Fruit fly (Drosophila melanogaster): Measurements from ENCODE around the gene CG13050.

CG13050 gene

DNA sequence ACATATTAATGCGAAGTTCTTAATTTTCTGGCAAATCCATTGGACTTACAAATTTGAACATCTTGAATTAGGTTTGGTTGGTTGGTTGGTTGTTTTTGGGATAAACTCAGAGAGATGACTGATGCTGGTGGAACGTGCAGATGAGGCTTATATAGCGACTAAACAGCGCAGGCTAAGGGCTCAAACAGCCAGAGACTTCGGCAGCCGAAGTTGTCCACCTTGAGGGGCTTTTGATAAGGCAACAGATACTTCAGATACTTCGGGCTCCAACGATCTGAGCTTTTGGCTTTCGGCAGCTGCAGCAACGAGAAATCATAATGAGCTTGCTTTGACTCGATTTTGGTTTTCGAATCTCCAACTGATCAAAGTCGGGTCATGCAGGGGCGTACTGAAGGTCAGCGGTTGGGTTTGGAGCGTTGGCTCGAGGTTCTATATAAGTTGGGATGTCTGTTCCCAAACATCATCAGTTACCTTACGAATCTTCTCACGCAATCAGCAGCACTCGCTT lies 40.4 kb upstream of the CG13050 start, which contains the start of the genes CG13041 and CG13060:
Gene CG13041, minus strand, starts transcription at position 128 of the 508 bp plus-strand sequence.
Gene CG13060, plus strand, starts transcription at position 458 of the 508 bp plus-strand sequence.
- TF ChIP-seq sv (GFP tag; optimal IDR thresholded peaks at IDR 0.05) (no peak), Hr78 (GFP tag; optimal IDR thresholded peaks at IDR 0.05) (no peak), N (GFP tag; optimal IDR thresholded peaks at IDR 0.05) (no peak)

DNA sequence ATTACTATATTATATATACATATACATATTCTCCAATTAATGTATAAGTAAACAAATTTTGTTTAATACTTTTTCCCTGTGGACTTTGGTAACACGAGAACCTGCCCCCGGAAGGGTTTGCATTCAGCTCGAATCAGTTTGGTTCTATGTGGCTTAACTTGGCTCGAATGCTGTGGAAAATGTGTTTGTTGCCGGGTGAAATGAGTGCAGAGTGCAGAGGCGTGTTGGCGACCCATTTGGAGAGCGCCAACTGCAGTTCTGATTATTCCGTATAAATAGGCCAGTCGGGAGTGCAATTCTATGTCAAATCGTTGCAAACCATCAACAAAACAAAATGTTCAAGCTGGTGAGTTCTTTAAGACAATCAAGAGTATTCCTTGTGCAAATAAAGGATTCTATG lies 38.7 kb upstream of the CG13050 start, which contains the start of gene Nplp3:
Gene Nplp3, plus strand, starts transcription at position 301 of the 400 bp plus-strand sequence.
- no peak for TF ChIP-seq Hnf4 (GFP tag; optimal IDR thresholded peaks at IDR 0.05)
- TF ChIP-seq brk (GFP tag; optimal IDR thresholded peaks at IDR 0.05): no peak
- TF ChIP-seq CG32264 (GFP tag; optimal IDR thresholded peaks at IDR 0.05): no peak
- no peak for TF ChIP-seq CrebA (GFP tag; optimal IDR thresholded peaks at IDR 0.05; ENCODE audit: borderline replicate concordance)
- TF ChIP-seq Hr78 (GFP tag; optimal IDR thresholded peaks at IDR 0.05): no peak
- TF ChIP-seq fru (GFP tag; optimal IDR thresholded peaks at IDR 0.05): no peak
- no peak for TF ChIP-seq Hr83 (GFP tag; optimal IDR thresholded peaks at IDR 0.05; ENCODE audit: poor library complexity, severe bottlenecking)
- no peak for TF ChIP-seq jim (GFP tag; optimal IDR thresholded peaks at IDR 0.05)
- TF ChIP-seq dl (GFP tag; optimal IDR thresholded peaks at IDR 0.05; ENCODE audit: insufficient read depth in 1 of 2, partially characterized antibody in 2 of 2): no peak
- TF ChIP-seq foxo (GFP tag; optimal IDR thresholded peaks at IDR 0.05): no peak
- no peak for TF ChIP-seq woc (GFP tag; optimal IDR thresholded peaks at IDR 0.05)
- TF ChIP-seq Abd-B (GFP tag; optimal IDR thresholded peaks at IDR 0.05): no peak
- TF ChIP-seq Vsx2 (GFP tag; optimal IDR thresholded peaks at IDR 0.05; ENCODE audit: partially characterized antibody): no peak
- no peak for TF ChIP-seq Jra (GFP tag; optimal IDR thresholded peaks at IDR 0.05)
- TF ChIP-seq psq (GFP tag; optimal IDR thresholded peaks at IDR 0.05): no peak
- TF ChIP-seq rgr (GFP tag; optimal IDR thresholded peaks at IDR 0.05): no peak
- TF ChIP-seq OdsH (GFP tag; optimal IDR thresholded peaks at IDR 0.05): no peak
- TF ChIP-seq Dif (GFP tag; optimal IDR thresholded peaks at IDR 0.05; ENCODE audit: partially characterized antibody): no peak

DNA sequence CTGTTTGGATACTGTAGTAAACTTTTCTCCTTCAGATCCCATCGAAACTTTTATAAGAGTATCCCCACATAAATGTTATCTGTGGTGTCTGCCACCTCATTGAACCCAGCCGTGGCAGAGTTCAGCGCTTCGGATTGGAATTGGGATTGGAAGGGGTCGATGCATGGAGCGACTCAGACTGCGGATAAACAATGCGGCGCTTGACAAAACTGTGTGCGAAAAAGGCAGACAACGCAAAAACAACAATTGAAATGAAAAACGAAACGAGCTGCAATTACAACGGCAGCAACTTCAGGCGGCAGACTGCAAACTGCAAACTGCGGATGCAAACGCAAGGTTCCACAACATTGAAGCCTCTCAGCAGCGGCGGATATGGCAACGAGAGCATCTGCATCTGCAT lies 34.9 kb upstream of the CG13050 start, which contains the start of gene CG13062:
Gene CG13062, plus strand, starts transcription at position 301 of the 400 bp plus-strand sequence.
- no peak for TF ChIP-seq h (GFP tag; optimal IDR thresholded peaks at IDR 0.05)
- TF ChIP-seq Hnf4 (GFP tag; optimal IDR thresholded peaks at IDR 0.05): no peak
- no peak for TF ChIP-seq CrebA (GFP tag; optimal IDR thresholded peaks at IDR 0.05; ENCODE audit: borderline replicate concordance)
- no peak for TF ChIP-seq psq (GFP tag; optimal IDR thresholded peaks at IDR 0.05)
- no peak for TF ChIP-seq pan (optimal IDR thresholded peaks at IDR 0.05)
- no peak for TF ChIP-seq Rel (GFP tag; optimal IDR thresholded peaks at IDR 0.05)
- no peak for TF ChIP-seq Rel (tag; optimal IDR thresholded peaks at IDR 0.05)
- TF ChIP-seq foxo (GFP tag; optimal IDR thresholded peaks at IDR 0.05): no peak
- no peak for TF ChIP-seq CG32264 (GFP tag; optimal IDR thresholded peaks at IDR 0.05)
- no peak for TF ChIP-seq dsf (GFP tag; optimal IDR thresholded peaks at IDR 0.05; ENCODE audit: borderline replicate concordance)
- TF ChIP-seq Vsx2 (GFP tag; optimal IDR thresholded peaks at IDR 0.05; ENCODE audit: partially characterized antibody): no peak
- no peak for TF ChIP-seq Hr78 (GFP tag; optimal IDR thresholded peaks at IDR 0.05)
- TF ChIP-seq dmrt93B (GFP tag; optimal IDR thresholded peaks at IDR 0.05): no peak
- no peak for TF ChIP-seq Abd-B (GFP tag; optimal IDR thresholded peaks at IDR 0.05)
- no peak for TF ChIP-seq dl (GFP tag; optimal IDR thresholded peaks at IDR 0.05; ENCODE audit: insufficient read depth in 1 of 2, partially characterized antibody in 2 of 2)
- TF ChIP-seq br (GFP tag; optimal IDR thresholded peaks at IDR 0.05): no peak
- no peak for TF ChIP-seq N (GFP tag; optimal IDR thresholded peaks at IDR 0.05)

DNA sequence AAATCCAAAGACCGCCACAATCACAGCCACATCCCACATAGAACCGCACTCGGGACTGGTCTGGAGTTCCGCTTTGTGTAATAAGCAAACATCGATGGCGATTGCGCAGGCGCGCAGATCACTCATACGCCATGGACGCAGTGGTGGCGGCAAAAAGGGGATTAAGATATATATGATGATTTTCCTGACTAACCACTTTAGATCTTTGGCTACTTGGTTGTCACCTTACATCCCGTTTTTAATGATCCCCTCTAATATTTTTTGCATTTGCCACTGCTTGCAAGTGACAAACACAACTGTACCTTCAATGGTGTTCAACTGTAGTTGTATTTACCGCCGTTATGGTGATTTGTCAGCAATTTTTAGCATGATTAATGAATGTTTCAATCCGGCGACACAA lies 30.9 kb upstream of the CG13050 start:
- peak; percentile 17 for TF ChIP-seq br (GFP tag; optimal IDR thresholded peaks at IDR 0.05)
- peak; percentile 32 for TF ChIP-seq ey (GFP tag; optimal IDR thresholded peaks at IDR 0.05)
- TF ChIP-seq Dif (GFP tag; optimal IDR thresholded peaks at IDR 0.05; ENCODE audit: partially characterized antibody): no peak
- TF ChIP-seq Dfd (GFP tag; optimal IDR thresholded peaks at IDR 0.05): no peak
- TF ChIP-seq rgr (GFP tag; optimal IDR thresholded peaks at IDR 0.05): no peak
- no peak for TF ChIP-seq N (GFP tag; optimal IDR thresholded peaks at IDR 0.05)
- peak in 1 of 2 experiments; percentile 55 for TF ChIP-seq foxo (GFP tag; optimal IDR thresholded peaks at IDR 0.05)
- no peak for TF ChIP-seq Abd-B (GFP tag; optimal IDR thresholded peaks at IDR 0.05)

DNA sequence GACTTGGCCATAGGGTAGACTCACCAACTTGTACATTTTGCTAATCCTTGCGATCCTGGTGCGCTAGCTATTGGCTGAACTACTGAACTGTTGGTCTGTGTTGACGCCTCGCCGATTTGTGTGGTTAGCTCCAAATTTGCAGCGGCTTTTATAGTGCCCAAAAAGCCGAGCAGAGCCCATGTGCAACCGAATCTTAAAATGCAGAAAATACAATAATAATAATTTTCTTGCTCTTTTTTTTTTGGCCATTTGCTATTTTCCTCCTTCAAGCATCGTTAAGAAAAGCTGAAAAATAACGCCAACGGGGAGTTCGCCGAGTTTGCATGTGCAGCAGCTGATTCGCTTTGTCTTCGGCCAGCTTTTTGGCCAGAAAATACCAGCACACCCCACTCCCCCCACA lies 29.3 kb upstream of the CG13050 start, which contains the start of gene CG13042:
Gene CG13042, minus strand, starts transcription at position 101 of the 400 bp plus-strand sequence.
- TF ChIP-seq Mio (GFP tag; optimal IDR thresholded peaks at IDR 0.05) (no peak), CrebA (GFP tag; optimal IDR thresholded peaks at IDR 0.05; ENCODE audit: borderline replicate concordance) (no peak), fru (GFP tag; optimal IDR thresholded peaks at IDR 0.05) (no peak), woc (GFP tag; optimal IDR thresholded peaks at IDR 0.05) (no peak), Dif (GFP tag; optimal IDR thresholded peaks at IDR 0.05; ENCODE audit: partially characterized antibody) (no peak), dl (GFP tag; optimal IDR thresholded peaks at IDR 0.05; ENCODE audit: insufficient read depth in 1 of 2, partially characterized antibody in 2 of 2) (no peak), jim (GFP tag; optimal IDR thresholded peaks at IDR 0.05) (no peak), CG9705 (GFP tag; optimal IDR thresholded peaks at IDR 0.05) (no peak), CG32264 (GFP tag; optimal IDR thresholded peaks at IDR 0.05) (no peak), OdsH (GFP tag; optimal IDR thresholded peaks at IDR 0.05) (no peak), N (GFP tag; optimal IDR thresholded peaks at IDR 0.05) (no peak), tai (GFP tag; optimal IDR thresholded peaks at IDR 0.05) (no peak), Hnf4 (GFP tag; optimal IDR thresholded peaks at IDR 0.05) (no peak), Myc (optimal IDR thresholded peaks at IDR 0.05) (no peak), psq (GFP tag; optimal IDR thresholded peaks at IDR 0.05) (no peak)

Measured in whole organism, wandering third instar larva.